Fruit fly (Drosophila melanogaster) whole organism, larva: ENCODE results near the gene CG10486.

Experiments
- noc ChIP-seq: fragments of 200-800 bp; sonication (Bioruptor generic); optimal IDR thresholded peaks from 3 replicates; lab custom pipeline; 2019; ENCODE audit warnings: missing biosample characterization, mild to moderate bottlenecking, missing genetic modification characterization, moderate library complexity

The CG10486 gene

dm6 chr3L:5873011-5873410 lies 33.5 kb downstream of the CG10486 start, which contains the start of gene CG18586:
Gene CG18586, plus strand, starts transcription at chr3L:5873311.
- no peak for TF ChIP-seq noc (tag; lab: Kevin White, UChicago)

- no peak for TF ChIP-seq noc (tag; lab: Kevin White, UChicago)
Measured at dm6 chr3L:5871201-5871600, 35.3 kb downstream of the CG10486 start, which contains the start of gene CG5568. Gene CG5568, plus strand, starts transcription at chr3L:5871501.

- TF ChIP-seq noc (tag; lab: Kevin White, UChicago): no peak
Measured at dm6 chr3L:5869614-5870204, 36.8 kb downstream of the CG10486 start.

dm6 chr3L:5866924-5867323 lies 39.6 kb downstream of the CG10486 start:
- TF ChIP-seq noc (tag; lab: Kevin White, UChicago): no peak

- TF ChIP-seq noc (tag; lab: Kevin White, UChicago): no peak
Measured at dm6 chr3L:5863868-5864413, 42.6 kb downstream of the CG10486 start.

dm6 chr3L:5862994-5863393 lies 43.5 kb downstream of the CG10486 start:
- TF ChIP-seq noc (tag; lab: Kevin White, UChicago): no peak

dm6 chr3L:5859029-5859428 lies 47.5 kb downstream of the CG10486 start:
- no peak for TF ChIP-seq noc (tag; lab: Kevin White, UChicago)

- TF ChIP-seq noc (tag; lab: Kevin White, UChicago): no peak
Measured at dm6 chr3L:5856919-5857318, 49.6 kb downstream of the CG10486 start.

dm6 chr3L:5856081-5856826 lies 50.2 kb downstream of the CG10486 start:
- TF ChIP-seq noc (tag; lab: Kevin White, UChicago): no peak

- no peak for TF ChIP-seq noc (tag; lab: Kevin White, UChicago)
Measured at dm6 chr3L:5855098-5855497, 51.4 kb downstream of the CG10486 start.
